Worm (Caenorhabditis elegans) whole organism, young adult: ENCODE measurements around the gene C45G9.15.
"Not testable (repeated sequence)": the region's sequence is repeated elsewhere in the genome, so short reads cannot be mapped to it uniquely, and the experiment has no call there.

Experiments
- B0035.1 ChIP-seq: sonication (generic microtip); optimal IDR thresholded peaks from 2 replicates; lab custom pipeline; 2016; ENCODE audit warnings: missing genetic modification characterization, mild to moderate bottlenecking, missing compliant biosample characterization, missing genotype, missing genetic modification reagents
- C17E4.6 ChIP-seq: fragments of 200-800 bp; sonication (Bioruptor generic); IDR thresholded peaks from 2 replicates; pipeline ENCODE4 v1.3.6; 2022; ENCODE audit warnings: missing genetic modification reagents, missing genetic modification characterization, missing compliant biosample characterization
- F33H1.4 ChIP-seq: fragments of 200-800 bp; sonication (Bioruptor generic); IDR thresholded peaks from 2 replicates; pipeline ENCODE4 v1.3.6; 2022; ENCODE audit warnings: missing genetic modification reagents, missing genetic modification characterization, missing compliant biosample characterization
- F39B2.1 ChIP-seq: fragments of 200-800 bp; sonication (Bioruptor generic); IDR thresholded peaks from 2 replicates; pipeline ENCODE4 v1.3.6; 2022; ENCODE audit warnings: missing genetic modification reagents, missing genetic modification characterization, missing compliant biosample characterization
- F55B11.4 ChIP-seq: sonication (generic microtip); optimal IDR thresholded peaks from 2 replicates; lab custom pipeline; 2016; ENCODE audit warnings: missing compliant biosample characterization, missing genetic modification characterization, borderline replicate concordance; ENCODE audit not compliant: insufficient read depth
- K12H6.12 ChIP-seq: fragments of 200-800 bp; sonication (Bioruptor generic); optimal IDR thresholded peaks from 2 replicates; lab custom pipeline; 2018; ENCODE audit warnings: mild to moderate bottlenecking, missing genetic modification characterization, missing compliant biosample characterization
- Y79H2A.3 ChIP-seq: fragments of 200-800 bp; sonication (Bioruptor generic); conservative IDR thresholded peaks from 2 replicates; pipeline ENCODE4 v1.3.6; 2022; ENCODE audit warnings: missing genetic modification reagents, missing genetic modification characterization, missing compliant biosample characterization
- ceh-27 ChIP-seq: fragments of 200-800 bp; sonication (Bioruptor generic); optimal IDR thresholded peaks from 2 replicates; lab custom pipeline; 2018; ENCODE audit warnings: mild to moderate bottlenecking, missing genetic modification characterization, moderate library complexity, missing compliant biosample characterization
- ceh-79 ChIP-seq: sonication (generic microtip); optimal IDR thresholded peaks from 2 replicates; lab custom pipeline; 2017; ENCODE audit warnings: mild to moderate bottlenecking, missing genetic modification characterization, missing compliant biosample characterization
- chd-7 ChIP-seq: sonication (generic microtip); optimal IDR thresholded peaks from 2 replicates; lab custom pipeline; 2016; ENCODE audit warnings: mild to moderate bottlenecking, missing genetic modification characterization, moderate library complexity, missing compliant biosample characterization
- efl-1 ChIP-seq: fragments of 150-350 bp; optimal IDR thresholded peaks from 2 replicates; lab custom pipeline; 2014; ENCODE audit warnings: missing biosample characterization, missing genetic modification reagents, missing genetic modification characterization
- ets-4 ChIP-seq: fragments of 200-800 bp; sonication (Bioruptor generic); optimal IDR thresholded peaks from 2 replicates; lab custom pipeline; 2018; ENCODE audit warnings: mild to moderate bottlenecking, missing genetic modification characterization, missing compliant biosample characterization
- fkh-3 ChIP-seq: sonication (generic microtip); optimal IDR thresholded peaks from 2 replicates; lab custom pipeline; 2016; ENCODE audit warnings: mild to moderate bottlenecking, missing genetic modification characterization, missing compliant biosample characterization
- gei-17 ChIP-seq: fragments of 200-800 bp; sonication (Bioruptor generic); optimal IDR thresholded peaks from 2 replicates; lab custom pipeline; 2018; ENCODE audit warnings: mild to moderate bottlenecking, missing genetic modification characterization, missing compliant biosample characterization
- him-1 ChIP-seq: sonication (generic microtip); optimal IDR thresholded peaks from 2 replicates; lab custom pipeline; 2016; ENCODE audit warnings: missing genotype, missing genetic modification reagents, missing genetic modification characterization, missing compliant biosample characterization
- hmg-1.2 ChIP-seq: fragments of 200-800 bp; sonication (Bioruptor generic); IDR thresholded peaks from 2 replicates; pipeline ENCODE4 v1.3.6; 2022; ENCODE audit warnings: missing genetic modification reagents, missing genetic modification characterization, missing compliant biosample characterization
- lag-1 ChIP-seq: fragments of 200-800 bp; sonication (Bioruptor generic); IDR thresholded peaks from 2 replicates; pipeline ENCODE4 v1.3.6; 2022; ENCODE audit warnings: missing genetic modification reagents, missing genetic modification characterization, missing compliant biosample characterization
- let-526 ChIP-seq: fragments of 200-800 bp; sonication (Bioruptor generic); IDR thresholded peaks from 2 replicates; pipeline ENCODE4 v1.3.6; 2022; ENCODE audit warnings: missing genetic modification reagents, missing genetic modification characterization, missing compliant biosample characterization
- lin-54 ChIP-seq: fragments of 200-800 bp; sonication (Bioruptor generic); optimal IDR thresholded peaks from 2 replicates; lab custom pipeline; 2018; ENCODE audit warnings: mild to moderate bottlenecking, missing genetic modification characterization, missing compliant biosample characterization
- lsl-1 ChIP-seq: fragments of 200-800 bp; sonication (Bioruptor generic); optimal IDR thresholded peaks from 2 replicates; lab custom pipeline; 2018; ENCODE audit warnings: mild to moderate bottlenecking, missing genetic modification characterization, moderate library complexity, missing compliant biosample characterization
- madf-6 ChIP-seq: fragments of 200-800 bp; sonication (Bioruptor generic); IDR thresholded peaks from 2 replicates; pipeline ENCODE4 v1.3.6; 2022; ENCODE audit warnings: missing genetic modification reagents, missing genetic modification characterization, missing compliant biosample characterization
- mcd-1 ChIP-seq: fragments of 200-800 bp; sonication (Bioruptor generic); IDR thresholded peaks from 2 replicates; pipeline ENCODE4 v1.3.6; 2022; ENCODE audit warnings: missing genetic modification reagents, missing genetic modification characterization, missing compliant biosample characterization
- mel-28 ChIP-seq: sonication (generic microtip); optimal IDR thresholded peaks from 2 replicates; lab custom pipeline; 2016; ENCODE audit warnings: borderline replicate concordance, mild to moderate bottlenecking, missing genetic modification characterization, missing compliant biosample characterization
- nfya-1 ChIP-seq: sonication (generic microtip); optimal IDR thresholded peaks from 2 replicates; lab custom pipeline; 2017; ENCODE audit warnings: antibody characterized with exemption, missing compliant biosample characterization, missing genetic modification characterization, borderline replicate concordance; ENCODE audit not compliant: insufficient read depth
- nhr-80 ChIP-seq: sonication (generic microtip); optimal IDR thresholded peaks from 2 replicates; lab custom pipeline; 2016; ENCODE audit warnings: missing genetic modification characterization, missing compliant biosample characterization
- rec-8 ChIP-seq, 2 experiments: sonication (generic microtip); optimal IDR thresholded peaks; 2 replicates each; lab custom pipeline; 2016; ENCODE audit warnings: mild to moderate bottlenecking in 2 of 2, missing genetic modification characterization in 2 of 2, missing genetic modification reagents in 2 of 2, missing genotype in 2 of 2, missing biosample characterization in 1 of 2, missing compliant biosample characterization in 1 of 2, moderate library complexity in 1 of 2
- sea-2 ChIP-seq: fragments of 200-800 bp; sonication (Bioruptor generic); IDR thresholded peaks from 2 replicates; pipeline ENCODE4 v1.3.6; 2022; ENCODE audit warnings: missing genetic modification characterization, missing compliant biosample characterization
- snpc-4 ChIP-seq, 5 experiments: fragments of 150-350 bp in 1 of 5; sonication (generic microtip) in 4 of 5; optimal IDR thresholded peaks; 2 replicates each; lab custom pipeline; 2014 to 2018; ENCODE audit warnings: missing genetic modification characterization in 5 of 5, missing biosample characterization in 3 of 5, antibody characterized with exemption in 2 of 5, mild to moderate bottlenecking in 2 of 5, missing compliant biosample characterization in 2 of 5, missing genotype in 2 of 5, moderate library complexity in 2 of 5, missing genetic modification reagents in 1 of 5
- unc-62 ChIP-seq: fragments of 150-350 bp; optimal IDR thresholded peaks from 2 replicates; lab custom pipeline; 2014; ENCODE audit warnings: missing biosample characterization, missing genetic modification reagents, missing genetic modification characterization
- xnd-1 ChIP-seq: sonication (generic microtip); optimal IDR thresholded peaks from 2 replicates; lab custom pipeline; 2016; ENCODE audit warnings: missing genotype, missing genetic modification reagents, missing genetic modification characterization, missing compliant biosample characterization
- zfh-2 ChIP-seq: fragments of 200-800 bp; sonication (Bioruptor generic); conservative IDR thresholded peaks from 2 replicates; pipeline ENCODE4 v1.3.6; 2022; ENCODE audit warnings: missing genetic modification reagents, missing genetic modification characterization, missing compliant biosample characterization
- ztf-22 ChIP-seq: fragments of 200-800 bp; sonication (Bioruptor generic); optimal IDR thresholded peaks from 2 replicates; lab custom pipeline; 2018; ENCODE audit warnings: mild to moderate bottlenecking, missing genetic modification characterization, moderate library complexity, missing compliant biosample characterization
- ztf-25 ChIP-seq: fragments of 200-800 bp; sonication (Bioruptor generic); IDR thresholded peaks from 2 replicates; pipeline ENCODE4 v1.3.6; 2022; ENCODE audit warnings: missing genetic modification reagents, missing genetic modification characterization, missing compliant biosample characterization

The C45G9.15 gene

ce11 chrIII:5068675-5069233 is 16.9 kb upstream of the C45G9.15 start, which contains the start of the genes C45G9.11 and C45G9.2 (continued):
- TF ChIP-seq ztf-25 (GFP tag; lab: Robert Waterston, UW) (no peak), rec-8 (tag; optimal IDR thresholded peaks at IDR 0.05; lab: Kevin White, UChicago) (peak in 1 of 2 experiments; percentile 39), nfya-1 (tag; lab: Kevin White, UChicago) (no peak), efl-1 (GFP tag; lab: Kevin White, UChicago) (peak; percentile 65), C17E4.6 (no peak; the same call in 1 of the 2 replicates), Y79H2A.3 (GFP tag; lab: Robert Waterston, UW) (no peak)

DNA sequence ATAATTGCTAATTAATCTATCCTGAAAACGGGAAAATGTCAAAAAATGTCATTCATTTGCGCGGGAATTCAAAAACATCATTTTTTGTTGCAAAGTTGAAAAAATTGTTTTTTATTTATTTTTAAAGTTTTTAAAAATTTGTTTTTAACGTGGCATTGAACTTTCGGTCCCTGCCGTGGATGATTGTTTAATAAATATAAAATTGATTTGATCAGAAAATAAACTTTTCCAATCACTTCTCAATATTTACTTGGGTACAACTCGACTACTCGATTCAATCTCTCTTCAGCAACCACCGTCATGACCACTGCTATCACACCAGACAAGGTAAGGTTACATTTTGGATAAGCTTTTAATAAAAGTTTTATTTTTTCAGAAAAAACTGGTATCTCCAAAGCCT is 10.6 kb upstream of the C45G9.15 start, which contains the start of gene C45G9.4:
C45G9.4 (plus strand) TSS at position 301 of the 400 bp plus-strand sequence.
- not testable (repeated sequence) for TF ChIP-seq gei-17; mel-28 (tag; lab: Kevin White, UChicago); ceh-79

- TF ChIP-seq gei-17 (no peak), F55B11.4 (tag; lab: Kevin White, UChicago) (no peak), let-526 (GFP tag; lab: Robert Waterston, UW) (no peak)
These were observed 9.9 kb upstream of the C45G9.15 start, which contains the start of gene C45G9.10 for ce11 chrIII:5061798-5062197. TSS of gene C45G9.10 (minus strand) at chrIII:5061898.

- not testable (repeated sequence) for TF ChIP-seq ceh-27 (GFP tag; lab: Kevin White, UChicago); ztf-22 (GFP tag; lab: Kevin White, UChicago); sea-2 (GFP tag; lab: Robert Waterston, UW)
- TF ChIP-seq, all 124 proteins: peak for 0; not testable (repeated sequence) for 124
These were observed 3.9 kb upstream of the C45G9.15 start, which contains the start of gene C45G9.9 for ce11 chrIII:5055709-5056108. TSS of gene C45G9.9 (minus strand) at chrIII:5055809.

DNA sequence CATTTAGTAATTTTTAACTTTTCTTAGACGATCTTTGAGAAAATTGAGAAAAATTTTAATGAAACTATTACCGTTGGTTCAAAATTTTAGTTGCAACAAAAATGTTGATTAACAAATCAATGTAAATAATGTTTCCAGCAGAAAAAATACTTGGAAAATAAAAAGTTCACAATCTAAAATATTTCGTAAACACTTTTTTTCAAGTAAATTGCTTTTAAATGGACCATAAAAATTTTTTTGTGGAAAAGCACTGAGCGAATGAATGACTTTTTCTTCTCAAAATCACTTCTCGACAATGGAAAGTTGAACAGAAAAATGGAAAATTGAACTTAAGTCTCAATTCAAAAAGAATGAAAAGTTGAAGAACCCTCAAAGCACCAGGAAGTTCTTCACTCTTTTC is 1.7 kb upstream of the C45G9.15 start, which contains the start of gene C45G9.8:
C45G9.8 (minus strand) TSS at position 101 of the 400 bp plus-strand sequence.
- TF ChIP-seq chd-7 (tag; lab: Kevin White, UChicago) (no peak), B0035.1 (tag; lab: Kevin White, UChicago) (no peak), ztf-22 (GFP tag; lab: Kevin White, UChicago) (no peak), F39B2.1 (no peak)

ce11 chrIII:5047740-5048139 is 4.1 kb downstream of the C45G9.15 start, which contains the start of gene C45G9.5:
TSS of gene C45G9.5 (plus strand) at chrIII:5048117.
- TF ChIP-seq ztf-22 (GFP tag; lab: Kevin White, UChicago) (no peak), lsl-1 (GFP tag; lab: Kevin White, UChicago) (peak; percentile 91), F33H1.4 (peak; percentile 86), madf-6 (peak; percentile 90), efl-1 (GFP tag; lab: Kevin White, UChicago) (peak; percentile 8), fkh-3 (tag; lab: Kevin White, UChicago) (no peak), unc-62 (GFP tag; lab: Kevin White, UChicago) (no peak), lin-54 (GFP tag; lab: Kevin White, UChicago) (peak; percentile 82), him-1 (tag; lab: Kevin White, UChicago) (peak; percentile 18), xnd-1 (peak; percentile 85)

DNA sequence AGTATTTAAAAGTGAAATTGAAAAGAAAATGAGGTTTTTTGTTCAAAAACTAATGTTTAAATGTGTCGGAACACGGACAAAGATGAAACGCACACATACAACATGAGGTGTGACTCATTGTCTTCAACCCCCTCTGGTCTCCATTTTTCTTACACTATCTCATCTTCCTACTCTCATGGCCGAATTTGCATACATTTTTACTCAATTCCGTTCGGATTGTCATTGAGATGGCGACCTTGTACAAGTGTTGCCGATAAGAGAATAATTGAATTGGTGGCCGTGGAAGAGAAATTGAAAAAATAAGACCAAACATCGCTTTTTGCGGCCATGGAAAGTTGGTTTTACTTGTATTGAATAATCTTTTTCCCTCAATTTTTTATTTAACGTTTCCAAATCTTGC is 4.7 kb downstream of the C45G9.15 start, which contains the start of gene txbp-3:
txbp-3 (minus strand) TSS at position 285 of the 400 bp plus-strand sequence.
- TF ChIP-seq K12H6.12 (tag; lab: Kevin White, UChicago) (no peak), snpc-4 (GFP tag; optimal IDR thresholded peaks at IDR 0.05; lab: Kevin White, UChicago) (no peak), snpc-4 (tag; optimal IDR thresholded peaks at IDR 0.05; lab: Kevin White, UChicago) (peak in 1 of 4 experiments; percentile 49), zfh-2 (no peak), hmg-1.2 (GFP tag; lab: Robert Waterston, UW) (peak; percentile 20; the same call in 1 of the 2 replicates), mcd-1 (no peak), lag-1 (GFP tag; lab: Robert Waterston, UW) (no peak), ets-4 (GFP tag; lab: Kevin White, UChicago) (peak; percentile 36), nhr-80 (tag; lab: Kevin White, UChicago) (peak; percentile 90)
